Worm (Caenorhabditis elegans) whole organism, midembryonic: ENCODE results near the gene flap-1.

Source experiments
- T22C8.4 ChIP-seq: fragments of 200-800 bp; sonication (Bioruptor generic); IDR thresholded peaks from 2 replicates; pipeline ENCODE4 v1.3.6; 2022; ENCODE audit warnings: missing genetic modification characterization, missing compliant biosample characterization
- cog-1 ChIP-seq: sonication (generic microtip); optimal IDR thresholded peaks from 2 replicates; lab custom pipeline; 2016; ENCODE audit warnings: missing genetic modification characterization, missing compliant biosample characterization
- flt-1 ChIP-seq: fragments of 200-800 bp; sonication (Bioruptor generic); IDR thresholded peaks from 2 replicates; pipeline ENCODE4 v1.3.6; 2022; ENCODE audit warnings: missing genetic modification characterization, missing compliant biosample characterization
- klf-2 ChIP-seq: fragments of 200-800 bp; sonication (Bioruptor generic); conservative IDR thresholded peaks from 2 replicates; pipeline ENCODE4 v1.3.6; 2022; ENCODE audit warnings: missing genetic modification reagents, missing genetic modification characterization, missing compliant biosample characterization
- med-1 ChIP-seq: sonication (generic microtip); optimal IDR thresholded peaks from 2 replicates; lab custom pipeline; 2017; ENCODE audit warnings: missing genetic modification characterization, mild to moderate bottlenecking, missing compliant biosample characterization, antibody characterized with exemption, missing genetic modification reagents; ENCODE audit not compliant: insufficient read depth
- ref-1 ChIP-seq: fragments of 200-800 bp; sonication (Bioruptor generic); conservative IDR thresholded peaks from 2 replicates; pipeline ENCODE4 v1.3.6; 2022; ENCODE audit warnings: missing genetic modification reagents, missing genetic modification characterization, missing compliant biosample characterization
- tab-1 ChIP-seq: fragments of 200-800 bp; sonication (Bioruptor generic); IDR thresholded peaks from 2 replicates; pipeline ENCODE4 v1.3.6; 2022; ENCODE audit warnings: missing genetic modification characterization, missing compliant biosample characterization
- ztf-23 ChIP-seq: fragments of 200-800 bp; sonication (Bioruptor generic); IDR thresholded peaks from 2 replicates; pipeline ENCODE4 v1.3.6; 2022; ENCODE audit warnings: missing genetic modification reagents, missing genetic modification characterization, missing compliant biosample characterization
- ztf-29 ChIP-seq: fragments of 200-800 bp; sonication (Bioruptor generic); IDR thresholded peaks from 2 replicates; pipeline ENCODE4 v1.3.6; 2022; ENCODE audit warnings: missing genetic modification reagents, missing genetic modification characterization, missing compliant biosample characterization

The flap-1 gene

DNA sequence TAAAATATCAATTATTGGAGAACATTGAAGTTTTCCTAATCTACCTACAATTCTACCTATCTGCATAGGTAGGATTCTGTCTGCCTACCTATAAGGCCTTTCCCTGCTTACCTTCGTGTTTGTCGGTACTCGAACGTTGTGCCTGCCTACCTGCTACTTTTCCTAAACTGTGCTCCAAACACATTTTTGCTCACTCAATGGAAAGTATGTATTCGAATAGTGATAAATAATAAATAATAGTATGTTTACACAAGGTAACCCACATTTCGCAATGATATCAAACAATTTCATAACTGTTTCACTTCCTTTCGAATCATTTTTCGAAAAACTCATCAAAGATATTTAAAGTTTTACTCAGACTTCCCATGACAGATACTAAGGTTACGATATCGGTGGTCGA lies 10.9 kb upstream of the flap-1 start, which contains the start of gene F57B9.3:
Gene F57B9.3, plus strand, starts transcription at position 301 of the 400 bp plus-strand sequence.
- TF ChIP-seq klf-2 (GFP tag; lab: Robert Waterston, UW) = no peak
- no peak for TF ChIP-seq ref-1
- no peak for TF ChIP-seq T22C8.4
- TF ChIP-seq ztf-23 (GFP tag; lab: Robert Waterston, UW) = no peak
- TF ChIP-seq ztf-29 = no peak
- TF ChIP-seq tab-1 (GFP tag; lab: Robert Waterston, UW) = no peak
- TF ChIP-seq cog-1 (tag; lab: Kevin White, UChicago) = no peak
- TF ChIP-seq med-1 (GFP tag; lab: Kevin White, UChicago) = no peak
- no peak for TF ChIP-seq flt-1 (GFP tag; lab: Robert Waterston, UW)

DNA sequence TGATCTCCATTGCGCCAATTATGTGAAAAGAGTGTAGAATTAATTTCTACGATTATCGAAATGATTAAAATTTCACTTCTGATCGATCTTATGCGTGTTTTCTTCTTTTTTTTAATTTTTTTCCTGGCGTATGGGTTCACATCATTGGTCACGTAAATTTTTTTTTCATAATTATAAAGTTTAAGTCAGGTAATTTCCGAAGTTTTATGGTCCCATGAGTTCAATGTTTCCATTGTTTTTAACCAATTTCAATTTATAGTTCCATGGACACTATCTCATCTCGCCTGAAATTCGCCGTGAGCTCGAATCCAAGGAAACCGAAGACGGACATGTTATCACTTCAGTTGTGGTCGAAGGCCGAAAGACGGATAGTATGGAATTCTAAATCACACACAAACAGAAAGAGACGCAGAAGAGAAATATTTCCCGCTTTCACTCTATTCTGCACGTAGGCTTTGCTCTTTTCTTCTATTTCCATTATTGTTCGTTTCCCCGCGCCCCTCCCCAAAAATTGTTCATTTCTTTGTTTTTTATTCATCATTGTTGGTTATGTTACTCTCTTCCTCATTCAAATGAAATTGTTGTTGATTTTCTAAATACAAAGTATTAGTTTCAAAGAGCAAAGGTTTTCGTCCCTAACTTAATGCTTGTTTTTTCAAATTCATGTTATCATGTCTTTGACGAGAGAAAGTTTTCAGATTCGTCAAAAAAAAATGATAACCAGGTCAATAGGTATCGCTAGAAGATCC lies 6.8 kb upstream of the flap-1 start, which contains the start of the genes F57B9.8 and coq-2:
Gene F57B9.8, minus strand, starts transcription at position 51 of the 749 bp plus-strand sequence.
Gene coq-2, plus strand, starts transcription at position 699 of the 749 bp plus-strand sequence.
- TF ChIP-seq med-1 (GFP tag; lab: Kevin White, UChicago) = no peak
- no peak for TF ChIP-seq klf-2 (GFP tag; lab: Robert Waterston, UW)
- TF ChIP-seq ztf-29 = no peak
- no peak for TF ChIP-seq ref-1
- TF ChIP-seq flt-1 (GFP tag; lab: Robert Waterston, UW) = no peak
- TF ChIP-seq T22C8.4 = no peak
- no peak for TF ChIP-seq tab-1 (GFP tag; lab: Robert Waterston, UW)
- TF ChIP-seq ztf-23 (GFP tag; lab: Robert Waterston, UW) = no peak
- TF ChIP-seq cog-1 (tag; lab: Kevin White, UChicago) = no peak

DNA sequence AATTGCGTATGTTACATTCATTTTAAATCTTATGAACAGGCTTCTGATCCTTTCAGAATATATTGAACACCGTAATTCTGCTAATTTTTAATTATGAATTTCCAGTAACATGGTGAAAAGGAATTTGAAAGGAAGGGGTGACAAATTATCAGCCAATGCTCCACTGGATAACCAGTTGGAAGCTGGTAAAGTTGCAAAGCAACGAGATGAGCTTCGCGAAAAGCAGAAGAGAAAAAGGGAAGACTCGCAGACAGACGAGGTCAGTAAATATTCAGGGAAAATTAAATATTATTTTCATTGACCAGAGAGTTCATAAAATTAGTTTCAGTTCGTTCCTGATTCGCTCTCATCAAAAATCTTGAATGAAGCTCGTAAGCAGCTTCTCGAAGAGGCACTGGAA lies 3.3 kb upstream of the flap-1 start, which contains the start of gene byn-1:
Gene byn-1, plus strand, starts transcription at position 106 of the 400 bp plus-strand sequence.
- TF ChIP-seq ztf-23 (GFP tag; lab: Robert Waterston, UW) = no peak

DNA sequence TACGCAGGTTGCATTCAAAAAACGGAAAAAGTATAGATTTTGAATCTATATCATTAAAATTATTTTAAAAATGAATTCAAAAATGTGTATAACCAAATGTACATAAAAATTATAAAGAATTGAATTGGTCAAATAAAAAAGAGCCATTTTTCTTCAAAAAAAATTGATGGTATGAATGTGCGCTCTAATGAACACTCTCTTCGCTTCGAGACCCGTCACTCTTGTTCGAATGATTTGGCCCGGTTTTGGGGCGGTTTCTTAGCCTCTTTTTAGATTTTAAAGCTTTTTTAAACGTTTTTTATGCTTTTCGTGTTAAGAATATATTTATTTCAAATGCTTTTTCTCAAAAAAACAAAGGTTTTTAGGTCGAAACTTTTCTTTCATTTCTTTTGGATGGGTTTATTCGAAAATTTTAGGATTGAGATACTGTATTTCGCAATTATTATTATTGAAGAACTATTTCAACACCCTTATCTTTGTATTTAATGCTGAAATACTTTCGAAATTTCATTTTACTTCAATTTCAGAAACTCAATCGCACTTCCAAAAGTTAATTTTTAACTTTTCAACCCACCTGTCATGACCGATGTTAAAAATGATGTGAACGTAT lies 1.0 kb upstream of the flap-1 start, which contains the start of gene inf-1:
Gene inf-1, plus strand, starts transcription at position 577 of the 610 bp plus-strand sequence.
- TF ChIP-seq ztf-29 (no peak), ref-1 (no peak)

DNA sequence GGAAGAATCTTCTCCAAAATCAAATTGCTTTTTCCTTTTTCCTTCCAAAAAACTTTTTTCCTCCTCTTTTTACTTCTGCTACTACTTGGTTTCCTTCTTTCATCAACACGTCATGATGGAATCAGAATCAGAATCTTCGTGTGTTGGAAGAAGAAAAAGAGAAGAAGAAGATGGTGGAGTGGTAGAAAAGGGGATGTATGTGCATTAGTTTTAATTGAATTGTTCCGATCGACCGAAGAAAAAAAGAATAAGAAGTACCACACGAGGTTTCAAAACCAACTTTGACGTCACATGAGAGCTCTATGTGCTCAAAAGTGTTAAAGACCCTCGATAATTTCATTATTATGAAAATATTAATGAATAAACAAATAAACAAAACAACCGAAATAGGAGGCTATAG lies 13.8 kb downstream of the flap-1 start:
- no peak for TF ChIP-seq flt-1 (GFP tag; lab: Robert Waterston, UW)
- TF ChIP-seq med-1 (GFP tag; lab: Kevin White, UChicago) = no peak
- no peak for TF ChIP-seq ztf-29
- TF ChIP-seq cog-1 (tag; lab: Kevin White, UChicago) = no peak
- TF ChIP-seq ref-1 = no peak
- TF ChIP-seq ztf-23 (GFP tag; lab: Robert Waterston, UW) = no peak
- no peak for TF ChIP-seq klf-2 (GFP tag; lab: Robert Waterston, UW)
- TF ChIP-seq T22C8.4 = no peak
- no peak for TF ChIP-seq tab-1 (GFP tag; lab: Robert Waterston, UW)

DNA sequence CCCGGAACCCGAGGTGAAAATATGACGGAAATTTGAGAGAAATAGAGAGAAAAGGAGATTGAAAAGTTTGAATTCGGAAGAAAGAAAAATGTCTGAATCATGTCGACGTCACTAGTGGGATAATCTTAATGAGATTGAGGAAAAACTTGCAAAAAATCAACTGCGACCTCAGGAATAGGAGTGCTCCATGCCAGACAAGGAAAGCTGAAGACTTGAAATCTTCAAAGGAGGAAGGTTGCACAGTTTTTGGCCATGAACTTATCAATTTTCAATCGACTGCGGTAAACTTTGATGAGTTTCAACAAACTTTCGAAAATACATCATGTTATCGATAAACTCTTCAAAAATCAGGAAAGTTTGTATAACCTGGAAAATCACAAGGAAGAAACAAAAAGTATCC lies 16.2 kb downstream of the flap-1 start, which contains the start of gene pdf-1:
Gene pdf-1, minus strand, starts transcription at position 101 of the 400 bp plus-strand sequence.
- TF ChIP-seq T22C8.4 (no peak), tab-1 (GFP tag; lab: Robert Waterston, UW) (no peak), ztf-23 (GFP tag; lab: Robert Waterston, UW) (no peak)

DNA sequence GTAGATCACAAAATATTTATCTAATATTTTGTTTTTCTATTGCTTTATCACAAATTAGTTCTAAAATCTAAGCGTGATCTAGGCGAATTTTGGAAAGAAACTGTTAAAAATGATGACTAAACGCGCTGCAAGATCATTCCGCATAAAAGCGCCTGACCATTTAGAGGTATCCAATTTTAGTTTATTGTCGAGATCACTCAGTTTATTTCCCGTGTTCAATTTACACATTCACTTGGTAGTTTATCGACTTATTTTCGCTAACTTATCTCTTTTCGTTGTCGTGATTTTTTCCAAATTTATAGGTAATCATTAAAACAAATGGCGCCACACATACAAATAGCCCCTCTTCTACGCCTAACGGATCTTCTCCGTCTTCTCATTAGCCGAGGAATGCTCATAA lies 22.2 kb downstream of the flap-1 start, which contains the start of gene T07E3.2:
Gene T07E3.2, plus strand, starts transcription at position 301 of the 400 bp plus-strand sequence.
- TF ChIP-seq klf-2 (GFP tag; lab: Robert Waterston, UW) (no peak), ref-1 (no peak), ztf-29 (no peak), T22C8.4 (no peak), tab-1 (GFP tag; lab: Robert Waterston, UW) (no peak), ztf-23 (GFP tag; lab: Robert Waterston, UW) (no peak), med-1 (GFP tag; lab: Kevin White, UChicago) (no peak)

DNA sequence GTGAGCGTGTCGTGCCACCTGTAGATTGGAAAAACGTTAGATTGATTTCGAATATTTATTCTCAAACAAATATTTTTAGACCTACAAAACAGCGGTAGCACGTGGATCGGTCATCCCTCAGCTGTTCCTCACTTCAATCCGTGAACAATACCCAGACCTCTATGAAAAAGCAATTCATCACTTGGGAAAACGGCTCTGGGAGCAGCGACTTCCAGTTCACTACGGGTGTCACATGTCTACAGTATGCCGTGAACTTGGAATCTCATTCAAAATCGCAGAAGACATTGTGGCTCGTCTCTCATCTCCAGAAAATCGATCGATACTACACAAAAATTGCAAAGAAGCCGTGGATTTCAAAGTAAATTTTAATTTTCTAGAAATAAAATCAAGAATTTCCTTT lies 24.2 kb downstream of the flap-1 start:
- TF ChIP-seq klf-2 (GFP tag; lab: Robert Waterston, UW) (no peak), ztf-23 (GFP tag; lab: Robert Waterston, UW) (no peak), flt-1 (GFP tag; lab: Robert Waterston, UW) (no peak)

DNA sequence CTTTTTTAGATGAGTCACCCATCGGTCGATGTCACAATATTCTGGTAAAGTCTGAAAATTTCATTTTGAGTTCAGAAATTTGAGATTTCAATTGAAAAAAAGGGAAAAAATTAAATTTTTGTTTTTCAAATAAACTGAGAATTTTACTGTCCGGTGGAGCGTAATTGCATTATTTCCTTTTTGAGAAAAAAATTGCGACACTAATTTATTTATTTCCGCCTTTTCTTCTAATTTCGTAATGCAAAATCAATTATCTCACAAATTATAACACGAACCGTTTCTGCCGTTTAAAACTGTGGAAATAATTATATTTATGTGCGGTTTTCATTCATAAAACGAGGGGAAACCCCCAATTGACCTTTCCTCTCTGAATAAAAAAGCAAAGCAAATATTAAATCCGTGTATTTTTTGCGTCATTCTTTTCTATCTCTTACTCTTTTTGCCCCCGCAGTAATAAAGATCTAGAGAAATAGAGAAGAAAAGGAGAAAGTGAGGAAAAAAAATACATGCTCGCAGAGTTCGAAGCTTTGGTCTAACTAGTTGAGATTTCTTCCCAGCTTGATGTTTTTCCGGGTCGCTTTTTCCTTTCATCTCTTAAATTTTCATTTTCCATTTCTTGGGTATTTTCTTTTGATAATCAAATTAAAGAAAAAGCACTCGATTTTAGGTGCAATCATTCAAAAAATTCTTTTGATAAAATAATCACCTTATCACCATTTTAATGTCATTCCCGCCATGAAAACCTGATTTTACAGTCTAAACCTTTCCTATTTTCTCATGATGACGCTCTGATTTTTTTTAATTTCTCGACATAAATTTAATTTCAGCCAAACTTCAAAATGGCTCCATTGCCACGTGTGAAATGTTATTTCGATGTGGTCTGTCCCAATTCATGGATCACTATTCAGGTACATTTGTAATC lies 25.3 kb downstream of the flap-1 start, which contains the start of the genes brc-2 and T07E3.3:
Gene brc-2, minus strand, starts transcription at position 51 of the 922 bp plus-strand sequence.
Gene T07E3.3, plus strand, starts transcription at position 822 of the 922 bp plus-strand sequence.
- TF ChIP-seq klf-2 (GFP tag; lab: Robert Waterston, UW) (no peak), ztf-23 (GFP tag; lab: Robert Waterston, UW) (no peak), cog-1 (tag; lab: Kevin White, UChicago) (no peak), flt-1 (GFP tag; lab: Robert Waterston, UW) (no peak), ztf-29 (no peak), ref-1 (no peak), med-1 (GFP tag; lab: Kevin White, UChicago) (no peak), tab-1 (GFP tag; lab: Robert Waterston, UW) (no peak), T22C8.4 (no peak)
